Fruit fly (Drosophila melanogaster) Kc167 (cell line): ENCODE data around the gene CG12983.

Source experiments
- Myc ChIP-seq: fragments of >200 bp; optimal IDR thresholded peaks from 2 replicates; lab custom pipeline; 2017; ENCODE audit warnings: missing external identifiers
- Sin3A ChIP-seq: fragments of >200 bp; optimal IDR thresholded peaks from 2 replicates; lab custom pipeline; 2018; ENCODE audit warnings: missing external identifiers
- h ChIP-seq: fragments of >200 bp; optimal IDR thresholded peaks from 3 replicates; lab custom pipeline; 2018; ENCODE audit warnings: missing external identifiers
- insv ChIP-seq: fragments of >200 bp; optimal IDR thresholded peaks from 3 replicates; lab custom pipeline; 2018; ENCODE audit warnings: missing external identifiers
- psq ChIP-seq: fragments of >200 bp; optimal IDR thresholded peaks from 2 replicates; lab custom pipeline; 2017; ENCODE audit warnings: missing external identifiers
- ttk ChIP-seq: sonication (Bioruptor generic); optimal IDR thresholded peaks from 2 replicates; lab custom pipeline; 2017; ENCODE audit warnings: missing external identifiers

CG12983 gene

dm6 chr3L:20974600-20974999 is 8.0 kb upstream of the CG12983 start, which contains the start of gene CG33286:
Gene CG33286 (minus strand): TSS chr3L:20974700.
- TF ChIP-seq insv = no peak
- TF ChIP-seq psq (lab: Kevin White, UChicago) = no peak
- TF ChIP-seq Myc (lab: Kevin White, UChicago) = no peak
- TF ChIP-seq ttk (lab: Kevin White, UChicago) = no peak
- no peak for TF ChIP-seq h (lab: Kevin White, UChicago)
- no peak for TF ChIP-seq Sin3A

- TF ChIP-seq Sin3A (no peak), psq (lab: Kevin White, UChicago) (no peak), insv (no peak), h (lab: Kevin White, UChicago) (no peak), ttk (lab: Kevin White, UChicago) (no peak), Myc (lab: Kevin White, UChicago) (no peak)
Measured at dm6 chr3L:20970563-20970962, 4.0 kb upstream of the CG12983 start, which contains the start of gene CG33287. Gene CG33287 (minus strand): TSS chr3L:20970663.

DNA sequence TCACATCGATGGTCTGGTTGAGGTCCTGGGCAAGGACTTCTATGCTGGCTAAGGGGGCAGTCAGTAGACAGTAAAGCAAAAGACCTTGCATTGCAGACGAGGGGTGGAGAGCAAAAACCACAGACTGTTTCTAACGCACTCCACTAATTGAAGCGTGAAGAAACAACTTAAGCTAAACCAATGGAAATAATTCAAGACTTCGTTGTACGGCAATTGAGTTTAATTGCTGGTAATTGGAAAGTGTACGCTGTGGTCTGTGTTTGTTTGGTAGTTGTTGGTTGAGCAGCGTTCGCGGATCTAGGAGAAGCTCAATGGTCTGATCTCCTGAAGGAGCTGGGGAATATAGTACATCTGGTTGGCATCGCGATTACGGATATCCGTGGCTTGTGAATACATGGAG is 4.1 kb downstream of the CG12983 start, which contains the start of gene CG10587:
CG10587 (minus strand) TSS at position 101 of the 400 bp plus-strand sequence.
- TF ChIP-seq Myc (lab: Kevin White, UChicago) (no peak), psq (lab: Kevin White, UChicago) (no peak), Sin3A (no peak), h (lab: Kevin White, UChicago) (no peak), ttk (lab: Kevin White, UChicago) (no peak), insv (no peak)

DNA sequence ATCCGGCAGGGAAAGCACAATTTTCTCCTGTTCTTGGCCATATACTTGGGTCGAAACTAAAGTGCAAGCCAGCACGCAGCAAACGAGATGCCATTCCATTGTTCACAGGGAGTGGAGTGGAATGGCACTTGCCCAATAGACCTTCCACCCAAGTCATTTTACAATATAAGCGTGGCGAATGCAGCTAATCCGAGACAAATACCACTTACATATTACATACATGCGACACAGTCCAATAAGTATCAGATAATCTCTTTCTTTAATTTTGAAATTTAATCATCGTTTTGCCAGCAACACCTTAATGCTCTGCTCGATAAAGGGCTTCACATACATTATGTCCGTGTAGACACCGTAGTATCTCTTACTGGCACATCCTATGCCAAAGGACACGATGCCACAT is 5.3 kb downstream of the CG12983 start, which contains the start of gene CG11037:
CG11037 (minus strand) TSS at position 101 of the 400 bp plus-strand sequence.
- TF ChIP-seq insv = no peak
- no peak for TF ChIP-seq h (lab: Kevin White, UChicago)
- TF ChIP-seq Myc (lab: Kevin White, UChicago) = no peak
- TF ChIP-seq psq (lab: Kevin White, UChicago) = no peak
- no peak for TF ChIP-seq ttk (lab: Kevin White, UChicago)
- no peak for TF ChIP-seq Sin3A

DNA sequence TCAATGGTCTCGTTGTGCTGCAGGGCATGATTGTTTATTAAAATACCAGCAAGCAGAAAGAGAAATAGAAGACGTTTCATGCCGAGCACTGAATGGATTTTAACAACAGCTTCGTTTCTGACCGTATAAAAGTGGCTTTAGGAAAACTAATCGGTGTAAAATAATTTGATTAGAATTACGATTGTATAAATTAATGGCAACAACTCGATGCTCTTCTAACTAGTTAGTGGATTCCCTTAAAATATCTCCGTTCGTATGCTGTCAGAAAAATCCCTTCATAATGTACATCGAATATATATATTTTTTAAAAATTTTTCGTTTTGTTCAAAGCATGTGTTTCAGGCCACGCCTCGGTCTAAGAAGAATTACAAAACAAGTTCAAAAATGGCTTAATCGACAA is 9.9 kb downstream of the CG12983 start, which contains the start of the genes Sems and CG10588:
Sems (minus strand) TSS at position 101 of the 400 bp plus-strand sequence.
CG10588 (plus strand) TSS at position 285 of the 400 bp plus-strand sequence.
- TF ChIP-seq psq (lab: Kevin White, UChicago) (no peak), Myc (lab: Kevin White, UChicago) (no peak), insv (no peak), ttk (lab: Kevin White, UChicago) (no peak), Sin3A (no peak), h (lab: Kevin White, UChicago) (no peak)

dm6 chr3L:20954118-20954517 is 12.4 kb downstream of the CG12983 start:
- TF ChIP-seq h (lab: Kevin White, UChicago) (no peak), insv (no peak), Sin3A (no peak), Myc (lab: Kevin White, UChicago) (no peak), ttk (lab: Kevin White, UChicago) (no peak), psq (lab: Kevin White, UChicago) (no peak)

- TF ChIP-seq Sin3A (no peak), h (lab: Kevin White, UChicago) (no peak), psq (lab: Kevin White, UChicago) (no peak), Myc (lab: Kevin White, UChicago) (no peak), insv (no peak), ttk (lab: Kevin White, UChicago) (no peak)
Measured at dm6 chr3L:20952622-20953618, 13.6 kb downstream of the CG12983 start.

DNA sequence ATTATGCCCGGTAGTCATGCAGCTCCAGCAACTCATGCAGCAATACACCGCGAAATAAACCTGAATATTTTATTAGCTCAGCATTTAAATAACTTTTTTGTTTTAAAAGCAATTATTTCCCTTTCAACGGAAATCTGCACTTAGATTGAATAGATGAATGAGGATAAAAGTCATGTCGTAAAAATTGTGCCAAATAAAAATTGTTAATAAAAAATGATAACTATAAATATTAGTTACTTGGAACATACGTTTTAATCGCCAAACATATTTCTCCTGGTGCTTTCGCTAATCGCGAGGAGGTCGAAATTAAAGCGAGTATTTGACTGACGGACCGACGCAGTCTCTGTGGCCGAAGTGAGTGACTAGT is 14.5 kb downstream of the CG12983 start:
- TF ChIP-seq ttk (lab: Kevin White, UChicago) = no peak
- no peak for TF ChIP-seq insv
- no peak for TF ChIP-seq psq (lab: Kevin White, UChicago)
- no peak for TF ChIP-seq h (lab: Kevin White, UChicago)
- TF ChIP-seq Sin3A = no peak
- TF ChIP-seq Myc (lab: Kevin White, UChicago) = no peak

dm6 chr3L:20951477-20952120 is 15.0 kb downstream of the CG12983 start:
- TF ChIP-seq insv = no peak
- TF ChIP-seq Myc (lab: Kevin White, UChicago) = no peak
- TF ChIP-seq h (lab: Kevin White, UChicago) = no peak
- no peak for TF ChIP-seq ttk (lab: Kevin White, UChicago)
- TF ChIP-seq Sin3A = no peak
- TF ChIP-seq psq (lab: Kevin White, UChicago) = no peak

DNA sequence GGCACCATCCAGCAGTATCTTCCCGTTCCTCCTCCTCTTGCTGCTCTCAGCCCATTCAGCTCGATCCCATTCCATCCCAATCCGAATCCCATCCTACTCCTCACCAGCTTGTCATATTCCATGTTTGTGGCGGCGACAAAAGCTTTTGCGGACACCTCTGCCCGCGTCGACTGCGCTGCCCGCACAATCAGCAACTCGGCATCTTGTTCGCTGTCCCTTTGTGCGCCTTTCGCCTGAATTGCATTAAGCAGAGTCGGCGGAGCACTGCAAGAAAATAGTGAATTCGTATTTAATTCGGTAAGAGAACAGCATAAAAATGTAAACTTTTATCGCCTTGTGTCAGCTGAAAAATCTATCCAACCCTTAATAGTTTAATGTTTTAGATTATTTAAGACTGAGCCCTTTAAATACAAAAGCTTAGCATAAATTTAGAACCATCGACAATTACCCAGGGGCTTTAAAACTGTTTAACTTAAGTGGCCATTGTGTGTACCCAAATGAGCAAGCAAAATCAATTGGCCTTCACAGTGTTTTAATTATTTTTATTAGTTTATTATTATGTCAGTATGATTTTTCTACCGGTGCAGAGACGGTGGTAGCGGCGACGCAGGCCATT is 15.9 kb downstream of the CG12983 start:
- TF ChIP-seq insv (no peak), h (lab: Kevin White, UChicago) (no peak), Sin3A (no peak), Myc (lab: Kevin White, UChicago) (no peak), psq (lab: Kevin White, UChicago) (no peak), ttk (lab: Kevin White, UChicago) (no peak)

DNA sequence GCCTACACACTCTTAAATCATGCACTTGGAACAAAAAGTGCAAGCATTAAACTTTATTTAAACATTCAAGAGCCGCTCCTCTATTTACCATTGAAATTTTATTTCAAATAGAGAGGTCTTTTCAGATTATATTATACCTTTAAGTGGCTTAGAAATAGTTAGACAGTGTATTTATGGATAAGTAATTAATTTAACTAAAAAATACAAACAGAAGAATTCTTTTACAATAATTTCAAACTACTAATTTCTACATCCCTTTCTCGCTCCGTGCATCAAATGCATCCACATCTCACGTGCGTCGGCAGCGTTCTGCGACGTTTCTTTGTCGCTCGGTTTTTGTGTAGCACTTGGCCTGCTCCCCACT is 16.4 kb downstream of the CG12983 start:
- TF ChIP-seq ttk (lab: Kevin White, UChicago) = no peak
- no peak for TF ChIP-seq h (lab: Kevin White, UChicago)
- no peak for TF ChIP-seq psq (lab: Kevin White, UChicago)
